Worm (Caenorhabditis elegans) whole organism, late embryonic: ENCODE results near the gene F43C11.4.

Experiments used
- ama-1 ChIP-seq: fragments of 150-350 bp; optimal IDR thresholded peaks from 2 replicates; lab custom pipeline; 2014
- ceh-18 ChIP-seq: sonication (generic microtip); optimal IDR thresholded peaks from 2 replicates; lab custom pipeline; 2016; ENCODE audit warnings: missing genetic modification characterization, missing compliant biosample characterization
- ceh-19 ChIP-seq: fragments of 200-800 bp; sonication (Bioruptor generic); optimal IDR thresholded peaks from 2 replicates; lab custom pipeline; 2018; ENCODE audit warnings: mild to moderate bottlenecking, missing genetic modification characterization, missing compliant biosample characterization
- ceh-48 ChIP-seq: sonication (generic microtip); optimal IDR thresholded peaks from 2 replicates; lab custom pipeline; 2016; ENCODE audit warnings: missing genetic modification characterization, inconsistent platforms, missing compliant biosample characterization
- dmd-4 ChIP-seq: sonication (generic microtip); optimal IDR thresholded peaks from 2 replicates; lab custom pipeline; 2016; ENCODE audit warnings: borderline replicate concordance, missing genetic modification characterization, missing compliant biosample characterization
- elt-2 ChIP-seq: sonication (generic microtip); optimal IDR thresholded peaks from 2 replicates; lab custom pipeline; 2016; ENCODE audit warnings: missing genetic modification reagents, missing genetic modification characterization, missing compliant biosample characterization
- fkh-10 ChIP-seq: fragments of 150-350 bp; optimal IDR thresholded peaks from 2 replicates; lab custom pipeline; 2014; ENCODE audit warnings: missing biosample characterization, missing genetic modification reagents, missing genetic modification characterization
- hlh-8 ChIP-seq: sonication (generic microtip); optimal IDR thresholded peaks from 2 replicates; lab custom pipeline; 2016; ENCODE audit warnings: missing genotype, missing genetic modification characterization, missing compliant biosample characterization
- nfya-1 ChIP-seq: sonication (generic microtip); optimal IDR thresholded peaks from 2 replicates; lab custom pipeline; 2017; ENCODE audit warnings: missing genetic modification characterization, mild to moderate bottlenecking, missing compliant biosample characterization, antibody characterized with exemption, moderate library complexity
- nhr-11 ChIP-seq: fragments of 150-350 bp; optimal IDR thresholded peaks from 2 replicates; lab custom pipeline; 2014; ENCODE audit warnings: missing biosample characterization, missing genetic modification characterization
- nhr-232 ChIP-seq: sonication (generic microtip); optimal IDR thresholded peaks from 2 replicates; lab custom pipeline; 2016; ENCODE audit warnings: missing genetic modification characterization, missing compliant biosample characterization
- rnt-1 ChIP-seq: sonication (generic microtip); optimal IDR thresholded peaks from 2 replicates; lab custom pipeline; 2016; ENCODE audit warnings: missing genetic modification characterization, missing compliant biosample characterization
- unc-42 ChIP-seq: sonication (generic microtip); optimal IDR thresholded peaks from 2 replicates; lab custom pipeline; 2016; ENCODE audit warnings: missing genotype, missing genetic modification characterization, missing compliant biosample characterization
- unc-55 ChIP-seq: sonication (generic microtip); optimal IDR thresholded peaks from 2 replicates; lab custom pipeline; 2017; ENCODE audit warnings: missing biosample characterization, missing genetic modification reagents, missing genetic modification characterization

ce11 chrII:2359965-2360364 is 13.2 kb downstream of the F43C11.4 start, which contains the start of gene F43C11.16:
- TF ChIP-seq nhr-11 (tag; lab: Kevin White, UChicago) (no peak), ceh-19 (GFP tag; lab: Kevin White, UChicago) (no peak), unc-42 (no peak), dmd-4 (no peak), ama-1 (lab: Kevin White, UChicago) (no peak), fkh-10 (GFP tag; lab: Kevin White, UChicago) (no peak), ceh-48 (tag; lab: Kevin White, UChicago) (no peak), unc-55 (GFP tag; lab: Kevin White, UChicago) (no peak), elt-2 (no peak), nfya-1 (tag; lab: Kevin White, UChicago) (no peak), ceh-18 (tag; lab: Kevin White, UChicago) (no peak), nhr-232 (no peak), rnt-1 (tag; lab: Kevin White, UChicago) (no peak), hlh-8 (tag; lab: Kevin White, UChicago) (no peak)
